Worm (Caenorhabditis elegans): Measurements from ENCODE around the gene F35A5.5.

F35A5.5 gene

DNA sequence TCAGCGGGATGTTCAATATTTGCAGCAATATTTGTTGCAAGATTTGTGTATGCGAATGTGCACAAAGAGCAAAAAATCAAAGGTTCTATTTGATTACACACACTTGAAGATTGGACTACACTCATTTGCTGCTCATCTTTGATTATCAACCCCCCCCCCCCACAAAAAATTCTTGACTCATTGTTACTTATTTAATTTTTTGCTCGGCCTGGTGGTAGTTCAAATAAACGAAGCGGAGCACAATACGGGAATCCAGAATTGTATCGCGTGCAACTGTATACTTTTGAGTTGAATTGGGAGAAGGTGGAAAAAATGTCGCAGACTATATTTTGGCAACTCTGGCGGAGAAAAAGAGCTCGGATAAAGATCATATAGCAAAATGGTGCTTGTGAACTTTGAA lies at the start of gene F35A5.5:
F35A5.5 (minus strand) TSS at position 101 of the 400 bp plus-strand sequence.
- no peak for TF ChIP-seq skn-1 (tag; optimal IDR thresholded peaks at IDR 0.05)
- no peak for TF ChIP-seq mep-1 (tag; optimal IDR thresholded peaks at IDR 0.05)
- no peak for TF ChIP-seq grh-1 (GFP tag; IDR thresholded peaks at IDR 0.05)
- TF ChIP-seq ceh-90 (tag; optimal IDR thresholded peaks at IDR 0.05) = no peak
- TF ChIP-seq mab-9 (GFP tag; IDR thresholded peaks at IDR 0.05) = no peak

DNA sequence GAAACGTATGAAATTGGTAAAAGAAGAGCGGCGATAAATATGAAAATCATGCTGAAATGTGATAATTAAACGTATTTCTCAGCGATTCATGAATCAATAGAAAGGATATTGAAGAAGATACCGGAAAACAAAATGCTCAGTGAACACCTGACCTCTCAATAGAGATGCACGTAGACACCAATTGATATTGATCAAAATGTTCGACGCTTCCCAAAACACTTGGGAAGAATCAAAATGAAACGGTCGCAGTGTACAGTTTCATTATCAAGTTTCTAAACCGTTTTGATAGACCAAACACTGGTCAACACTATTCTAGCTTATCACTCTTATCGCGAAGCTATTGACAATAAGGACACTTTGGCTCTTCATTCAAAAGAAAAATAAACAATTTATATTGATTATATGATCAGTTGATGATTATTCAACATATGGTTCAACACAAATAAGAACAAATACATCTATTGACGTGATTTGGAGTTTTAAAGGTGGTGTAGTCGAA lies 46.9 kb upstream of the F35A5.5 start, which contains the start of gene ttr-48:
ttr-48 (minus strand) TSS at position 51 of the 499 bp plus-strand sequence.
- TF ChIP-seq rnt-1 (tag; optimal IDR thresholded peaks at IDR 0.05) = peak; percentile 23
- TF ChIP-seq ceh-8 (GFP tag; optimal IDR thresholded peaks at IDR 0.05) = no peak
- TF ChIP-seq ceh-63 (GFP tag; optimal IDR thresholded peaks at IDR 0.05) = no peak
- peak; percentile 16 for TF ChIP-seq nhr-85 (tag)
- TF ChIP-seq ceh-88 (GFP tag; IDR thresholded peaks at IDR 0.05) = no peak
- peak; percentile 13 for TF ChIP-seq nhr-71 (tag; optimal IDR thresholded peaks at IDR 0.05)
- peak; percentile 16 for TF ChIP-seq lin-14 (GFP tag; optimal IDR thresholded peaks at IDR 0.05)
- TF ChIP-seq nhr-20 (tag; optimal IDR thresholded peaks at IDR 0.05) = peak; percentile 5
- TF ChIP-seq nhr-90 (tag; optimal IDR thresholded peaks at IDR 0.05; ENCODE audit: poor library complexity) = peak; percentile 5
- TF ChIP-seq sptf-1 (tag; optimal IDR thresholded peaks at IDR 0.05) = no peak
- no peak for TF ChIP-seq snu-23 (GFP tag; optimal IDR thresholded peaks at IDR 0.05)
- peak; percentile 85 for TF ChIP-seq elt-2 (tag; optimal IDR thresholded peaks at IDR 0.05)

DNA sequence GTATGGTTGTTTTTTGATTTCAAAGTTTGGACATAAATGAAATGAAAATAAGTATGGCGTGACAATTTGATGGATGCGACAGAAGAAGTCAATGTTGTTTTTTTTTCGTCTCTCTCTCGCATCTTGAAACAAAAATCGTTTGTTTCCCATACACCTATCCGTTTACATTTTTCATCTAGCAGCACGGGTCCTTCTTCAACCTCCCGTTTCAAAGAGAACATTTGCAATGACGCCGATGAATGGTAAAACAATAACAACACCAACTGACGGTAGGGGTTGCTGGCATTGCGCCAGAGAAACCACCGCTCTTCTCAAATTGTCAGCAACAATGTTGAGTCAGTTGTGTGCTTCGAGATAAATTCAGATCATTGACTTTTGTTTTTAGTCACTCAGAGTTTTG lies 43.6 kb upstream of the F35A5.5 start:
- TF ChIP-seq nhr-85 (tag) (peak; percentile 94), alr-1 (tag; optimal IDR thresholded peaks at IDR 0.05; ENCODE audit: borderline replicate concordance) (no peak), unc-86 (tag; optimal IDR thresholded peaks at IDR 0.05) (no peak), pax-3 (tag; optimal IDR thresholded peaks at IDR 0.05) (no peak), pqm-1 (tag; optimal IDR thresholded peaks at IDR 0.05) (no peak), nhr-20 (tag; optimal IDR thresholded peaks at IDR 0.05) (peak; percentile 72), lir-3 (tag; optimal IDR thresholded peaks at IDR 0.05; ENCODE audit: poor library complexity) (no peak), aly-2 (tag; optimal IDR thresholded peaks at IDR 0.05) (no peak), tlp-1 (tag; optimal IDR thresholded peaks at IDR 0.05) (no peak), dsc-1 (tag; optimal IDR thresholded peaks at IDR 0.05) (no peak), mab-9 (GFP tag; IDR thresholded peaks at IDR 0.05) (no peak), dpl-1 (GFP tag; optimal IDR thresholded peaks at IDR 0.05) (peak in 2 of 3 experiments; percentile 0 to 6), fkh-4 (tag; optimal IDR thresholded peaks at IDR 0.05; ENCODE audit: borderline replicate concordance) (no peak), nhr-90 (tag; optimal IDR thresholded peaks at IDR 0.05; ENCODE audit: poor library complexity) (peak; percentile 40), vab-15 (tag; optimal IDR thresholded peaks at IDR 0.05) (peak; percentile 24), lin-39 (tag; optimal IDR thresholded peaks at IDR 0.05) (peak; percentile 39), nhr-71 (tag; optimal IDR thresholded peaks at IDR 0.05) (peak; percentile 90), grh-1 (GFP tag; IDR thresholded peaks at IDR 0.05) (no peak), ets-5 (GFP tag; IDR thresholded peaks at IDR 0.05) (no peak), hlh-17 (GFP tag; optimal IDR thresholded peaks at IDR 0.05; ENCODE audit: borderline replicate concordance) (no peak), irx-1 (tag; optimal IDR thresholded peaks at IDR 0.05) (peak; percentile 42), unc-62 (GFP tag; optimal IDR thresholded peaks at IDR 0.05) (no peak), unc-130 (tag; optimal IDR thresholded peaks at IDR 0.05) (peak; percentile 87), egl-13 (tag; optimal IDR thresholded peaks at IDR 0.05) (no peak), ceh-63 (GFP tag; optimal IDR thresholded peaks at IDR 0.05) (no peak), ama-1 (optimal IDR thresholded peaks at IDR 0.05) (no peak), mef-2 (tag; optimal IDR thresholded peaks at IDR 0.05) (peak; percentile 65), sptf-1 (tag; optimal IDR thresholded peaks at IDR 0.05) (no peak), elt-2 (tag; optimal IDR thresholded peaks at IDR 0.05) (no peak), lsy-2 (tag; optimal IDR thresholded peaks at IDR 0.05) (peak; percentile 30 to 57), nhr-28 (tag; optimal IDR thresholded peaks at IDR 0.05) (no peak), swsn-7 (tag; optimal IDR thresholded peaks at IDR 0.05) (peak; percentile 18), hpl-2 (GFP tag; optimal IDR thresholded peaks at IDR 0.05) (no peak), aha-1 (tag; optimal IDR thresholded peaks at IDR 0.05) (no peak), lin-35 (GFP tag; optimal IDR thresholded peaks at IDR 0.05) (peak; percentile 11 to 47), egl-27 (tag; optimal IDR thresholded peaks at IDR 0.05) (no peak), mep-1 (tag; optimal IDR thresholded peaks at IDR 0.05) (no peak), lin-13 (GFP tag; optimal IDR thresholded peaks at IDR 0.05) (peak; percentile 22), nhr-11 (tag; optimal IDR thresholded peaks at IDR 0.05) (no peak), skn-1 (tag; optimal IDR thresholded peaks at IDR 0.05) (no peak), nhr-47 (tag; optimal IDR thresholded peaks at IDR 0.05) (peak; percentile 38)

Data from whole organism, L1 larva.